Fruit fly (Drosophila melanogaster): ENCODE results near the gene Vml.

Vml gene

dm6 chrX:2278782-2279304, 3.2 kb downstream of the Vml start:
- no peak for TF ChIP-seq noc (tag; optimal IDR thresholded peaks at IDR 0.05)

- TF ChIP-seq noc (tag; optimal IDR thresholded peaks at IDR 0.05): no peak
Observed at dm6 chrX:2283470-2283869, 7.8 kb downstream of the Vml start.

DNA sequence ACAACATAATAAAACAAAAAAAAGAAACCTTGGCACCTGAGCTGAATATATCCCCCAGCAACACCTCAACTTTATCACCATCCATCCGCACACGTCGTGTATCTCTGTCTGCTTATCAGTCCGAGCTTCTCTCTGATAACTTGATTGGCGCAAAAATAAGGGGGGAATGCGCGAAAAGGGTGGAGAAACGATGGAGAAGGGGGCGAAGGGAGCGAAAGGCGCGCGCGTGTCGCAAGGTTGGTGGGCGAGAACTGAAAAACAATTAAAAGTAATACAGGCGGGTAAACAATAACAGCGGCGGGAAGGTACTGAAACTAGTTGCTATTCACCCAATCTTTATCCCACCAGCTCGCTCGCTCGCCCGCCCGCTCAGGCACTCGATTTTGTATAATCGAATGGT, 10.6 kb downstream of the Vml start:
- peak; percentile 34 for TF ChIP-seq noc (tag; optimal IDR thresholded peaks at IDR 0.05)

- no peak for TF ChIP-seq noc (tag; optimal IDR thresholded peaks at IDR 0.05)
Observed at dm6 chrX:2286985-2287384, 11.4 kb downstream of the Vml start.

DNA sequence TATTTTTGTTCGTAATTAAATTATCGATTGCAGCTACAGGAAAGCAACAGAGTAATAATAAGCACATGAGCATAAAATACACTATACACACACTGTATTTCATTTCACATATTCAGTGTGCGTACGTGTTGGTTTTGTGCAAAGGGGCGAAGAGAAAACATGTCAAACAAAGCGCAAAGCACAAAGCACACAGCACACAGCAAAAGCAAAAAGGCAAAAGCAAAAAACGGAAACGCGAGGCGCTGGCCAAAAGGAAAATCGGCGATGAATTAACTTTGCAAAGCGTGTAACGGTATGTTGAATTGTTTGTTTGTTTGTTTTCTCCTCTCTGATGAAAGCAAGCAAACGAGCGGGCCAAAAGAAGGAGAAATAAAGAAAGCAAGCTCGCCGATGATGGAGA, 12.7 kb downstream of the Vml start:
- no peak for TF ChIP-seq noc (tag; optimal IDR thresholded peaks at IDR 0.05)

- no peak for TF ChIP-seq noc (tag; optimal IDR thresholded peaks at IDR 0.05)
Observed at dm6 chrX:2289134-2289533, 13.5 kb downstream of the Vml start.

DNA sequence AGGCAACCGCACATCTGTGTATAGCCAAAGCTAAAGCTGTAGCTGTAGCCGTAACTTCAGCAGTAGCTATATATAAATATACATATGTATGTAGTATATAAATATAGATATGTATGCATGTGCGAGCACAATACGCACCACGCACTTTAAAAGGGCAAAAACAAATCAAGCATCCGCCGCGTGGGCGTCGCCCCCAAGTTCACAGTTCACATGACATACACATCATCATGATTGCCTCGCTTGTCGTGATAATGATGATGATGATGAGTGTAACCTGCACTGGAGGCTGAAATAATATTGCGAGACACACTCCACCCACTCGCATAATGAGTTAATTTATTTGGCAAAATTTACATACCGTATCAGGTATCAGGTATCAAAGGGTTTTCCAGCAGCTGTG, 15.4 kb downstream of the Vml start:
- TF ChIP-seq noc (tag; optimal IDR thresholded peaks at IDR 0.05): no peak

- TF ChIP-seq noc (tag; optimal IDR thresholded peaks at IDR 0.05): no peak
Observed at dm6 chrX:2292410-2292809, 16.8 kb downstream of the Vml start.

- TF ChIP-seq noc (tag; optimal IDR thresholded peaks at IDR 0.05): peak; percentile 98
Observed at dm6 chrX:2293294-2293988, 17.8 kb downstream of the Vml start, which contains the start of gene CG2865. TSS of gene CG2865 (minus strand) at chrX:2293411.

DNA sequence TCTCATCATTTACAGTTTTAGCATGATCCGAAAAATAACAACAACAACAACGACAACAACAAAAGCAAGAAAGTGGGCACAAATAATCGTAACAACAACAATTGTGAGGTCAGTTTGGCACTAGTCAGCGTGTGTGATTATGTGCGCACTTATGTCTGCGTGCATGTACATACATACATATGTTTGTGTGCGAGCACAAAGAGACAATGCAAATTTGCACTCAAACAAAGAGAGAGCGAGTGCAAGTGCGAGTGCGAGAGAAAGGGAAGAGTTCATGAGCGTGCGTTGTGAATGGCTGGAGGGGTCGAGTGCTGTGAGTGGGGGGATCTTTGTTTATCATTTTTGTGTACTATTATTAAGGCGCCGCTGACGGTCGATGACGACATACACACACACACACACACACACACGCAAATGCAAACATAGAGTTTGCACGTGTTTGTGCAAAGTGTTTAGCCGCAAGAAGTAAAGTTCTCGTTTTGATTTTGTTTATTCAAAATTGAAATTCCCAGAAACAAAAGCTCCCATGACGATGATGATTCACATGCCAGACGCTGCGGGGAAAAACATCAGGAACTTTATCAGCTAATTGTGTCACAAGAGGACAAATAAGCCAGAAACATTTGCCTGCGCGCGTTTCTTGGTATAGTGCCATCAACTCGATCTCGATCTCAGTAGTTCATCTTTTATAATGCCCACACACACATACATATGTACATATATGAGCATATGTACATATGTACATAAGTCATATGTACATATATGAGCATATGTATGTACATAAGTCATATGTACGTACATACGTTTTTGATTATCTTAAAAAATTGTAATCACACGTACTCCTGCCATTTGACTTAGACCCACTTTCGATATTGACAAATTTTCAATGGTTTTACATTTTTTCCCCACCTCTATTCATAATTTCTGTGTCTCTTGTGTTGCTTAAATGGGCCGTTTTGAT, 19.1 kb downstream of the Vml start:
- no peak for TF ChIP-seq noc (tag; optimal IDR thresholded peaks at IDR 0.05)

DNA sequence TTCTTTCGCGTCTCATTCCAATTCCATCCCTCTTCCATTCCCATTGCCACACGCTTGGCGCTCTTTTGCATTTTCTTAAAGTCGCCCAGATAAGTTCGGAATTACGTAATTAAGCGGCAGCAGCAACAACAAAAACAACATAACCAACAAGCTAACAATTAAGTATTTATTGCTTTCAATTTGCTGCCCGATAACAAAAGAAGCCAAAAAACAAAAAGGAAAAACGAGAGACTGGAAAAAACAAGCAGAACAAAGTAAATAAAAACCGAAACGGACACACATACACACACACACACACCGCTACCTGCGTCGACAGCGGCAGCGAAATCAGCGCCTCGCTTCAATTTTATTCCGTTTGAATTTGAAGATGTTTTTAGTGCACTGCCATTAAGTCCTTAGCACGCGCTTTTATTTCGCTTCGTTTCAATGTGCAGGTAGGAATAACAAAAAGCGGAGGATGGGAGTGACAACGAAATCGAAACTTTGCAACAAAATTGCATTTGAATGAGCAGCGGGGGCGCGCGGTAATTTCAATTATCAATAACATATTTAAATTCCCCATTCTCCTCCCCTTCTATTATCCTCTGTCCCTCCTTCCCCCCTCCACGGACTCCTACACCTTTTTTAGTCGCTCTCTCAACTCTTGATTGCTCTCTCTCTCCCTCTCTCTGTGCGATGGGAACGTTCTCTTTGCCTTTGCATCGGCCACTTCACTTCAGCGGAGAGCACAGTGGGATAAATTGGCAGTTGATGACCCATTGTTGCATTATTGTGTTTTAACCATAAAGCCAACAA, 20.0 kb downstream of the Vml start, which contains the start of gene Raf:
Gene Raf (plus strand): TSS at position 32 of the 795 bp plus-strand sequence.
- peak; percentile 2 for TF ChIP-seq noc (tag; optimal IDR thresholded peaks at IDR 0.05)

dm6 chrX:2296230-2297044, 20.8 kb downstream of the Vml start:
- TF ChIP-seq noc (tag; optimal IDR thresholded peaks at IDR 0.05): peak; percentile 94

dm6 chrX:2297428-2298200, 22.0 kb downstream of the Vml start:
- peak; percentile 94 for TF ChIP-seq noc (tag; optimal IDR thresholded peaks at IDR 0.05)

- TF ChIP-seq noc (tag; optimal IDR thresholded peaks at IDR 0.05): no peak
Observed at dm6 chrX:2298708-2299370, 23.2 kb downstream of the Vml start.
